Worm (Caenorhabditis elegans): ENCODE results near the gene sup-18.

Gene sup-18

DNA sequence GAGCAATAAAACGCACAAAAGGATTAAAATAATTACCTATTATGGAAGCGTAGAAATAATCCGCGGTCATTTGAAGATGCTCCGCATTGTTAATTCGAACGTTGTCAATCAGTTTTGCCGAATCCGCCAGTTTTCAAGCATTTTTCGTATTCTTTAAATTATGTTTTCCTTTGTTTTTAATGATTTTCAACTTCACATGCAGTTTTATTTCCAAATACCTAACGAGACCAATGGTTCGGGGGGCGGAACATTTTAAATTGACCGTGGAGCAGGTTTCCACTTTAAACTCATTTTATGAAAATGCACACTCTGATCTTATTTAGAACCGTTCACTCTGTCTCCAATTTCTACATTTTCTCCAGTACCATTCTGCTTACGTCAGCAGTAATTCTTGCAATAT lies 16.0 kb upstream of the sup-18 start, which contains the start of gene ZK688.4:
ZK688.4 (plus strand) TSS at position 301 of the 400 bp plus-strand sequence.
- TF ChIP-seq ceh-58 (GFP tag; IDR thresholded peaks at IDR 0.05) (no peak), Y56A3A.18 (GFP tag; IDR thresholded peaks at IDR 0.05) (no peak), F22D6.2 (tag; optimal IDR thresholded peaks at IDR 0.05) (no peak), chd-7 (tag; optimal IDR thresholded peaks at IDR 0.05) (no peak), Y95B8A.8 (GFP tag; IDR thresholded peaks at IDR 0.05) (no peak), madf-8 (GFP tag; conservative IDR thresholded peaks at IDR 0.05) (no peak), snpc-3.4 (tag; optimal IDR thresholded peaks at IDR 0.05) (no peak), lsl-1 (GFP tag; optimal IDR thresholded peaks at IDR 0.05) (no peak), D2030.7 (GFP tag; IDR thresholded peaks at IDR 0.05) (no peak), tlf-1 (GFP tag; optimal IDR thresholded peaks at IDR 0.05) (no peak), C17E4.6 (GFP tag; IDR thresholded peaks at IDR 0.05) (no peak), F49E8.2 (tag; optimal IDR thresholded peaks at IDR 0.05; ENCODE audit: insufficient read depth) (no peak), nfya-1 (tag; optimal IDR thresholded peaks at IDR 0.05; ENCODE audit: borderline replicate concordance, insufficient read depth) (no peak), mel-28 (tag; optimal IDR thresholded peaks at IDR 0.05; ENCODE audit: borderline replicate concordance) (no peak), akir-1 (GFP tag; optimal IDR thresholded peaks at IDR 0.05) (no peak), lsy-27 (tag; optimal IDR thresholded peaks at IDR 0.05; ENCODE audit: borderline replicate concordance, insufficient read depth) (no peak), T26A5.8 (tag; optimal IDR thresholded peaks at IDR 0.05) (no peak), ceh-40 (GFP tag; IDR thresholded peaks at IDR 0.05) (no peak), tbx-9 (tag; optimal IDR thresholded peaks at IDR 0.05; ENCODE audit: borderline replicate concordance) (no peak), lin-35 (GFP tag; optimal IDR thresholded peaks at IDR 0.05) (no peak)

DNA sequence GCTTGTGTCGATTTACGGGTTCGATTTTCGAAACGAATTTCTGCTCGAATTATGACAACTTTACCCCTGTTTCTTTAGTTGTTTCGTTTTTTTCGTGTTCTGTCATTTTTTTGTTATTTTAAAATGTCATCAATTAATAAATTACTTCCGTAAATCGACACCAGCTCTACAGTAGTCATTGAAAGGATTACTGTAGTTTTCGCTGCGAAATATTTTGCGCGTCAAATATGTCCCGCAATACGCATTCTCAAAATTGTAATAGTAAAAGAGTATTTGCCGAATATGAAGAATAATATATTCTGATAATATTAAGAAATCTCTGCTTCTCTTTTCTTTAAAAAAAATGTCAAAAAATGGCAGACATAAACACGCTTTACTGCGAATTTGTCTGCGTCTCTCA lies 14.5 kb upstream of the sup-18 start:
- no peak for TF ChIP-seq F10E7.11 (tag; optimal IDR thresholded peaks at IDR 0.05)
- TF ChIP-seq lsl-1 (GFP tag; optimal IDR thresholded peaks at IDR 0.05): peak; percentile 85
- TF ChIP-seq hmg-1.2 (GFP tag; IDR thresholded peaks at IDR 0.05): peak; percentile 43; the same call in 1 of the 2 replicates
- TF ChIP-seq ceh-91 (GFP tag; IDR thresholded peaks at IDR 0.05): peak; percentile 55; the same call in 1 of the 2 replicates
- no peak for TF ChIP-seq aptf-2 (GFP tag; conservative IDR thresholded peaks at IDR 0.05)
- 0 out of 2 replicates have a peak, but pooled peaks have one; percentile 14 for TF ChIP-seq F33H1.4 (GFP tag; IDR thresholded peaks at IDR 0.05)

- TF ChIP-seq ama-1 (optimal IDR thresholded peaks at IDR 0.05) (no peak), ama-1 (GFP tag; optimal IDR thresholded peaks at IDR 0.05) (no peak), ztf-18 (tag; optimal IDR thresholded peaks at IDR 0.05) (no peak), let-526 (GFP tag; IDR thresholded peaks at IDR 0.05) (no peak)
Observed at ce11 chrIII:7892333-7892732, 13.6 kb upstream of the sup-18 start.

DNA sequence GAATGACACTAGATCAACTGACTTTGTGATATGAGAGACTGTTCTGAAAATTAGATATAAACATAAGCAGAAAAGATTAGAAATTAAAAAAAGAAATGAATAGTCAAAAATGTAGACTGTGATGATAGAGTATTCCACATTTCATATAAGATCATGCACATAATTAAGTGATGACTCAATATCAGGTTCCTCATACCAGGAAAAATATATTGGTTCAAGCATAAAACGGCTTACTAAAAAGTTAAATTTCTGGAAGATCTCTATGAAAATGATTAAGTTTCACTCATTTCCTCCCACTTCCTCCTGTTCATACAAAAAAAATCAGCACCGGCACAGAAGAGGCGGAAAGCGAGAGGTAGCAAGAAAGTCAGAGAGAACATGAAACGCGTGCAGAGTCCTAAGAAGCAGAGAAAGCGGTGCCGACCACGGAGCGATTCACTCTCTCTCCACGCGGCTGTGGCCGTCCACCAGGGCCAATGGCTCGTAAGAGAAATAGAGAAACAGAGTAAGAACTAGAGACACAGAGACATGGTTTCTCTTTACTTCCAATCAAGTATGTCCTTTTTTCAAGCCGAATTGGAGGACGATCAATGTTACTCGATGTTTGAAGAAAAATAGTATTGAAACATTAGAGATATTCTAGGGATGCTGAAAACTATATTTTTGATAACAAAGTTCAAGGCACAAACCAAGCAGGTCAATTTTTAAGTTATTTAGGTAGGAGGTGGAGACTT lies 13.0 kb upstream of the sup-18 start, which contains the start of the genes ZK688.5 and fahd-1:
ZK688.5 (minus strand) TSS at position 51 of the 734 bp plus-strand sequence.
fahd-1 (plus strand) TSS at position 684 of the 734 bp plus-strand sequence.
- TF ChIP-seq gei-17 (GFP tag; optimal IDR thresholded peaks at IDR 0.05): no peak
- no peak for TF ChIP-seq cebp-1 (GFP tag; IDR thresholded peaks at IDR 0.05)
- TF ChIP-seq cebp-1 (tag; optimal IDR thresholded peaks at IDR 0.05): peak; percentile 75
- peak; percentile 50; the same call in 1 of the 2 replicates for TF ChIP-seq let-526 (GFP tag; IDR thresholded peaks at IDR 0.05)
- 0 out of 2 replicates have a peak, but pooled peaks have one; percentile 25 for TF ChIP-seq lin-26 (GFP tag; IDR thresholded peaks at IDR 0.05)
- TF ChIP-seq egrh-3 (GFP tag; IDR thresholded peaks at IDR 0.05): peak; percentile 24; the same call in 1 of the 2 replicates
- TF ChIP-seq madf-10 (tag; optimal IDR thresholded peaks at IDR 0.05): peak; percentile 14
- TF ChIP-seq F23B12.7 (tag; optimal IDR thresholded peaks at IDR 0.05; ENCODE audit: insufficient read depth): no peak
- TF ChIP-seq zfh-2 (GFP tag; conservative IDR thresholded peaks at IDR 0.05): no peak
- peak; percentile 91 for TF ChIP-seq nhr-80 (tag; optimal IDR thresholded peaks at IDR 0.05)
- peak; percentile 44 for TF ChIP-seq ceh-27 (GFP tag; optimal IDR thresholded peaks at IDR 0.05)
- peak; percentile 43 for TF ChIP-seq somi-1 (GFP tag; optimal IDR thresholded peaks at IDR 0.05)
- TF ChIP-seq K11D2.4 (GFP tag; IDR thresholded peaks at IDR 0.05): 0 out of 2 replicates have a peak, but pooled peaks have one; percentile 10
- TF ChIP-seq lin-40 (tag; optimal IDR thresholded peaks at IDR 0.05): peak; percentile 69
- TF ChIP-seq ztf-26 (tag; optimal IDR thresholded peaks at IDR 0.05): peak; percentile 39
- peak; percentile 7 for TF ChIP-seq lin-54 (GFP tag; optimal IDR thresholded peaks at IDR 0.05)

Data from whole organism, young adult.